Worm (Caenorhabditis elegans): ENCODE measurements around the gene ppm-2.

ppm-2 gene

DNA sequence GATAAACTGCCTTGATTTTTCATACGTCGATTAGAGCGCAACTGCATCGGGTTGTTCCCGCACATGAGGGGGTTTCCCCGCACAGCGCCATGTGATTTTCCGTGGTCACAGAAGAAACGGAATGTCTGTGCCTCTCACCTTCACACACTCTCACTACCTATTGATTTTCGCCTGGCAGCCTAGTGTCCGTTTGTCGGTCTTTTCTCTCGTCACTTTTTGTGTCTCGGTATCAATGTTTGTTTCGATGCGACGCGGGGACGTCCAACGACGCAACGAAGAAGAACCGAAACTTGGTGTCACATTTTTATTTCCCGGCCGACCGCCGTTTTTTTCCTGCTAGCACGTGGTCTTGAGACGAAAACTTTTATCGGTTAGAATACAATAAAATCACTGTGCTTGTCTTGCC lies 928 bp upstream of the ppm-2 start:
- TF ChIP-seq unc-130 (GFP tag; optimal IDR thresholded peaks at IDR 0.05) (no peak), Y53F4B.3 (GFP tag; IDR thresholded peaks at IDR 0.05) (no peak), unc-62 (GFP tag; optimal IDR thresholded peaks at IDR 0.05) (peak; percentile 83), zim-3 (tag; optimal IDR thresholded peaks at IDR 0.05) (no peak), B0035.1 (tag; optimal IDR thresholded peaks at IDR 0.05) (peak; percentile 60), ztf-28 (GFP tag; IDR thresholded peaks at IDR 0.05) (no peak), rcor-1 (GFP tag; IDR thresholded peaks at IDR 0.05) (peak; percentile 46), ztf-22 (GFP tag; optimal IDR thresholded peaks at IDR 0.05) (peak; percentile 97), let-526 (GFP tag; IDR thresholded peaks at IDR 0.05) (0 out of 2 replicates have a peak, but pooled peaks have one; percentile 30), xnd-1 (tag; optimal IDR thresholded peaks at IDR 0.05) (no peak), lin-26 (GFP tag; IDR thresholded peaks at IDR 0.05) (peak; percentile 48; the same call in 1 of the 2 replicates), B0019.2 (GFP tag; conservative IDR thresholded peaks at IDR 0.05) (no peak), Y53G8AR.9 (GFP tag; conservative IDR thresholded peaks at IDR 0.05) (peak; percentile 53; the same call in 1 of the 2 replicates), rec-8 (tag; optimal IDR thresholded peaks at IDR 0.05) (no peak), hmg-1.2 (GFP tag; IDR thresholded peaks at IDR 0.05) (peak; percentile 96), madf-8 (GFP tag; conservative IDR thresholded peaks at IDR 0.05) (no peak), ceh-100 (GFP tag; IDR thresholded peaks at IDR 0.05) (peak; percentile 37; the same call in 1 of the 2 replicates), T26A5.8 (tag; optimal IDR thresholded peaks at IDR 0.05) (no peak), ama-1 (optimal IDR thresholded peaks at IDR 0.05) (no peak), ama-1 (GFP tag; optimal IDR thresholded peaks at IDR 0.05) (no peak), Y79H2A.3 (GFP tag; conservative IDR thresholded peaks at IDR 0.05) (no peak), snpc-4 (GFP tag; optimal IDR thresholded peaks at IDR 0.05) (peak; percentile 16), snpc-4 (tag; optimal IDR thresholded peaks at IDR 0.05) (peak; percentile 33 to 71 (median 52)), F52B5.7 (tag; optimal IDR thresholded peaks at IDR 0.05) (no peak), ceh-58 (GFP tag; IDR thresholded peaks at IDR 0.05) (no peak), B0261.1 (tag; optimal IDR thresholded peaks at IDR 0.05) (no peak), nfyb-1 (GFP tag; IDR thresholded peaks at IDR 0.05) (peak; percentile 93), attf-3 (GFP tag; conservative IDR thresholded peaks at IDR 0.05) (peak; percentile 60; the same call in 1 of the 2 replicates), nhr-90 (tag; optimal IDR thresholded peaks at IDR 0.05) (peak; percentile 92), ekl-4 (GFP tag; IDR thresholded peaks at IDR 0.05) (peak; percentile 80), mes-4 (tag; optimal IDR thresholded peaks at IDR 0.05) (no peak), dpff-1 (tag; optimal IDR thresholded peaks at IDR 0.05) (no peak), nhr-179 (tag; optimal IDR thresholded peaks at IDR 0.05) (no peak), madf-3 (GFP tag; IDR thresholded peaks at IDR 0.05) (no peak), lag-1 (GFP tag; IDR thresholded peaks at IDR 0.05) (no peak), attf-5 (GFP tag; optimal IDR thresholded peaks at IDR 0.05) (peak; percentile 98), ztf-18 (tag; optimal IDR thresholded peaks at IDR 0.05) (peak; percentile 65), bed-2 (GFP tag; IDR thresholded peaks at IDR 0.05) (no peak), dox-1 (GFP tag; IDR thresholded peaks at IDR 0.05) (peak; percentile 74), ztf-6 (GFP tag; IDR thresholded peaks at IDR 0.05) (no peak), sdz-38 (tag; optimal IDR thresholded peaks at IDR 0.05) (no peak), repo-1 (tag; optimal IDR thresholded peaks at IDR 0.05) (peak; percentile 61), lsl-1 (GFP tag; optimal IDR thresholded peaks at IDR 0.05) (no peak), F10E7.11 (tag; optimal IDR thresholded peaks at IDR 0.05) (no peak), snpc-1.1 (tag; optimal IDR thresholded peaks at IDR 0.05; ENCODE audit: insufficient read depth) (no peak), T07F8.4 (tag; optimal IDR thresholded peaks at IDR 0.05) (no peak), sptf-2 (GFP tag; optimal IDR thresholded peaks at IDR 0.05) (peak; percentile 22), attf-6 (GFP tag; IDR thresholded peaks at IDR 0.05) (no peak), tlf-1 (GFP tag; optimal IDR thresholded peaks at IDR 0.05) (peak; percentile 85), nfya-2 (GFP tag; IDR thresholded peaks at IDR 0.05) (no peak)
